Worm (Caenorhabditis elegans): Measurements from ENCODE around the gene fbxa-1.

fbxa-1 gene

DNA sequence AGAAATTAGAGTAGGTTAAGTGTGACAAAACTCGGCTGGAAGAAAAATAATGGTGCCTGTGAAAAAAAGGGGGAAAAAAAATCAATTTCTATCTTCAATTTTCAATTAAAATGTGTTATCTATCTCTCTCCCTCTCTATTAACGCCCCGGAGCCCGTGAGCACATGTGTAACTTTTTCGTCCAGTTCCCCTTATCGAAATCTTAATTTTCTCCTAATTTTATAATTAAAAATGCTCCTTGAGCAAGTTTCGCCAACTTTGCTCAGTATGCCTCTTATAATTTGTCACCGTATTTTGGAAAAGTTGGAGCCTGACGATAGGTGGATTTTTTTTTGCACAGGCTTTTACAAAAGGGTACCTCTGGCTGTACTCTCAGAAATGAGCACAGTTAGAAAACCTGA, at the start of gene fbxa-1, which contains the start of gene Y54F10BM.20:
Gene fbxa-1 (minus strand): TSS at position 101 of the 400 bp plus-strand sequence.
Gene Y54F10BM.20 (plus strand): TSS at position 231 of the 400 bp plus-strand sequence.
- TF ChIP-seq dao-5 (tag; optimal IDR thresholded peaks at IDR 0.05) (no peak), W03F9.2 (tag; optimal IDR thresholded peaks at IDR 0.05) (no peak), him-1 (tag; optimal IDR thresholded peaks at IDR 0.05) (no peak)

DNA sequence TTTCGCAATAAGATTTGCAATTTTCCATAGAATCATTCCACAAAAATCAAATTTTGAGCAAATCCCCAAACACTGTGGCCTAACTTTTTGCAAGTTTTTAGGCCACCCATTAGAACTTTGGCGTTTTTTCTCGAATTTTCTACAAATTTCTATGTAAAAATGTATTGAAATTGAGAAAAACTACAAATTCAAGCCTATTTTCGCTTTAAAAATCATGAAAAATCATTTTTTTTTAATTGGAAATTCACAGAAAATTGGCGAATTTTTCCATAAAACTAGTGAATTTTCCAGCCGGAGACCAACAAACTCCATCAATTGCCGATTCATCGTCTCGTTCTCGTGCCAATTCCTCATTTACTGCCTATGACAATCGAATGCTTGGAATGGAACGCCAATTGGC, 42.0 kb upstream of the fbxa-1 start:
- TF ChIP-seq W03F9.2 (tag; optimal IDR thresholded peaks at IDR 0.05), result no peak
- no peak for TF ChIP-seq dao-5 (tag; optimal IDR thresholded peaks at IDR 0.05)
- TF ChIP-seq him-1 (tag; optimal IDR thresholded peaks at IDR 0.05), result no peak

DNA sequence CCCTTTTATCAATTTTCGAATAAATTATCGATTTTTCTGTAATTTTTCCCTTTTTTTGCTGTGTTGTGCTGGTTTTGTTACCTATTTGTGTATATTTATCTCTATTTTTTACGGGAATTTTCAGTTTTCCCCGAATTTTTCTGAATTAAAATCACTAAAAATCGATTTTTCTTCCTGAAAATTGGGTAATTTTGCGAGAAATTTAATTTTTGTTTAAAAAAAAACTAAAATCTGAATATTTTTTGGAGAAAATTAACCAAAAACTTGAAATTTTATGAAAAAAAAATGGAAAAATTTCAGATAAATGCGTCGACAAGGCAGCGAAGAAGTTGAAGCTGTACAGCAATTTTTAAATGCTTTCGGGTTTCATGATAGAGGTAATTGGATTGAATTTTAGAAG, 39.4 kb upstream of the fbxa-1 start, which contains the start of gene gip-1:
Gene gip-1 (plus strand): TSS at position 301 of the 400 bp plus-strand sequence.
- TF ChIP-seq him-1 (tag; optimal IDR thresholded peaks at IDR 0.05), result no peak
- TF ChIP-seq dao-5 (tag; optimal IDR thresholded peaks at IDR 0.05), result no peak
- TF ChIP-seq W03F9.2 (tag; optimal IDR thresholded peaks at IDR 0.05), result no peak

DNA sequence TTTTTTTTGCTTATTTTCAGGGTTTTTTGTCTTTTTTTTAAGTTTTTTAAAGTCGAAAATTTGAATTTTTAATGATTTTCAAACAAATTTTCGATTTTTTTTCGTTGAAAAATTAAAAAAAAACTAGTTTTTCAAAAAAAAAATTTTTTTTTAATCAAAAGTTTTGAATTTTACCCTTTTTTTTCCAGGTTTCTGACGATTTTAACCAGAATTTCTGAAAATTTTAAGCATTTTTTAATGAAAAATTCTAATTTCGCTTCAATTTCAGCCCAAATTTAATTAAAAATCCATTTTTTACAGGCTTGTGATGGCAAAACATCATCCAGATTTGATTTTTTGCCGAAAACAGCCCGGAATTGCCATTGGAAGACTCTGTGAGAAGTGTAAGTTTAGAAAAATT, 35.3 kb upstream of the fbxa-1 start, which contains the start of gene phf-5:
Gene phf-5 (plus strand): TSS at position 301 of the 400 bp plus-strand sequence.
- TF ChIP-seq dao-5 (tag; optimal IDR thresholded peaks at IDR 0.05), result no peak
- TF ChIP-seq him-1 (tag; optimal IDR thresholded peaks at IDR 0.05), result no peak
- TF ChIP-seq W03F9.2 (tag; optimal IDR thresholded peaks at IDR 0.05), result no peak

DNA sequence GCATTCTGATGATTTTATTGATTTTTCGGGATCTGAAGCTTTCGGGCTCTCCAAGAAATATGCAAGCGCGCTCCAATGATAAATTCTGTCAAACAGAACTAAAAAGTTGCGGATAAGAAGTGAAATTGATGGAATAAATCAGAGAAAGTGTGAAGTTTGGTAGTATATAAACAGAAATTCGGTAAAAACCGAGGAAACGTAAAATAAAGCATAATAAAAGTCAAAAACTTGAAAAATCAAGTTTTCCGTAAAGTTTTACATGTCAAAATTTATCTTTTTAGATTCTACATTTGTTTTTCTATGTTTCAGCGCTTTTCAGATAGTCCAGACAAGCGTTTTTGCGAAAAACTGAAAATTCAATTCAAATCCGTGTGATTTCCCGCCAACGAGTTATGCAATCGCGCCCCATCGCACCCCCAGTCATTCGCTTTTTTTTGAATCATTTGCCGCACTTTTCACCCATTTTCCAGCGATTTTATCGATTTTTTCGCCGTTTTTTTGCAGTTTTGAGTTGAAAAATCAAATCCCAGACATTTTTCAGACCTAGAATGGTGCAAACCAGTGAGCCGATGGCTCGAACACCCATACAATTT, 23.2 kb upstream of the fbxa-1 start, which contains the start of the genes Y54F10BM.13 and ppm-1.D:
Gene Y54F10BM.13 (minus strand): TSS at position 51 of the 593 bp plus-strand sequence.
Gene ppm-1.D (plus strand): TSS at position 540 of the 593 bp plus-strand sequence.
- TF ChIP-seq W03F9.2 (tag; optimal IDR thresholded peaks at IDR 0.05), result no peak
- TF ChIP-seq him-1 (tag; optimal IDR thresholded peaks at IDR 0.05), result no peak
- no peak for TF ChIP-seq dao-5 (tag; optimal IDR thresholded peaks at IDR 0.05)

DNA sequence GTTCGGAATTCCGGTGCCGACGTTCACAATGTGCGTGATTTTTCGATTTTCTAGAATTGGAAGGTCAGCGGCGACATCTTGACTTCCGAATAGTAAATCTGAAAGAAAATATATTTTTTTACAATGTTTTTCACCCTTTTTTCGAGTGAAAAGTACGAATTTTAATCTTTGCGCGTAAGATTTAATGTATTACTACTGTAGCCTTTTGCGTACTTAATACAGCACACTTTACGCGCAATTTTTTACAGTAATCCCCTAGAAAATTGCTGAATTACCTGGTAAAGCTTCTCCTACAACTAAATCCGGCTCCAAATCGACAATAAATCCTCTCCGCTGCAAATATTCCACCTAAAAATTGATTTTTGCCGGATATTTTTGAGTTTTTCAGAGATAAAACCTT, 22.5 kb upstream of the fbxa-1 start:
- no peak for TF ChIP-seq him-1 (tag; optimal IDR thresholded peaks at IDR 0.05)
- TF ChIP-seq dao-5 (tag; optimal IDR thresholded peaks at IDR 0.05), result no peak
- TF ChIP-seq W03F9.2 (tag; optimal IDR thresholded peaks at IDR 0.05), result no peak

DNA sequence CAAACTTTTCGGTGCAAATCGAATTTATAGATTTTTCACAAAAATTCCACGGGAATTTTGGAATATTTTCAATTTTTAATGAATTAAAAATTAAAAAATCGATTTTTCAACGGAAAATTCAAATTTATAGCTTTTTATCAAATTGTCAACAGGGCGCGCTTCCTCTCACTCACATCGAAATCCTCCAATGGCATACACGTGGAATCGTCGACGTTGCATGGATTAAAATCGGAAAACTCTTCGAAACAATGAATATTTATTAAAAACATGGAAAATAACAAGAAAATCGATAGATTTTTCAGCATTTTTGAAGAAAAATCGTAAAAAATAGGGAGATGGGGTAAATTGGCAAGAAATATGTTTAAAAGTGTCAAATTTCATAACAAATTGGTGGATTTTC, 21.4 kb upstream of the fbxa-1 start, which contains the start of gene Y54F10BM.12:
Gene Y54F10BM.12 (minus strand): TSS at position 344 of the 400 bp plus-strand sequence.
- TF ChIP-seq him-1 (tag; optimal IDR thresholded peaks at IDR 0.05) (no peak), dao-5 (tag; optimal IDR thresholded peaks at IDR 0.05) (no peak), W03F9.2 (tag; optimal IDR thresholded peaks at IDR 0.05) (no peak)

DNA sequence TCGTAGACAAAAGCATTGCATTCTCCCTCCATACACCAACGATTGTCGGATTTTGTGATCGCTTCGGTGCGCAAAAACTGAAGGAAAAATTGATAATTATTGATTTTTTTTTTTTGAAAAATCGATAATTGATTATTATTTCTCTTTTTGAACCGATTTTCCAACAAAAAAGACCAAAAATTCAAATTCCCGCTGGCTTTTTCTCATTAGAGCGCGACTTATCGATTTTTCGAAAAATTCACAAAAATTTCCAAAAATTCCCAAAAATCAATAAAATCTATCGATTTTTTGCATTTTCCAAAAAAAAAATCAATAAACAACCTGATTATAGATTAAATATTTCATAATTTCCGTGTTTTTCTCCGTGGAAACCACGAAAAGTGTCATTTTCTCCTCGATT, 20.7 kb upstream of the fbxa-1 start:
- TF ChIP-seq dao-5 (tag; optimal IDR thresholded peaks at IDR 0.05) (no peak), him-1 (tag; optimal IDR thresholded peaks at IDR 0.05) (no peak), W03F9.2 (tag; optimal IDR thresholded peaks at IDR 0.05) (no peak)

DNA sequence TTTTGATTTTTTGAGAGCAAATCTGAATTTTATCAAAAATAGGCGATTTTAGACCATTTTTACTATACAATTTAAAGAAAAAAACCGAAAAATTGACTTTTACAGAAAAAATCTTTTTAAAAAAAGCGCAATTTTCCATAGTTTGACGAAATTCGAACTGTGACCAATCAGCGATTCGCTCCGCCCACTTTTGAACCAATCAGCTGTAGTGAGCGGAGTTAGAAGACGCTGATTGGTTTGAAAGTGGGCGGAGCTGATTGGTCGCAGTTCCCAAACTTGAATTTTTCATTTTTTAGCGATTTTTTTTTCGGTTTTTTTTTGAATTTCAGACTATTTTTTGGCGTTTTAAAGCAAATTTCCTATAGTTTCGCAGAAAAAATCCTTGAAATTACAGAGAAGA, 16.8 kb upstream of the fbxa-1 start:
- TF ChIP-seq dao-5 (tag; optimal IDR thresholded peaks at IDR 0.05) (no peak), him-1 (tag; optimal IDR thresholded peaks at IDR 0.05) (no peak), W03F9.2 (tag; optimal IDR thresholded peaks at IDR 0.05) (no peak)

DNA sequence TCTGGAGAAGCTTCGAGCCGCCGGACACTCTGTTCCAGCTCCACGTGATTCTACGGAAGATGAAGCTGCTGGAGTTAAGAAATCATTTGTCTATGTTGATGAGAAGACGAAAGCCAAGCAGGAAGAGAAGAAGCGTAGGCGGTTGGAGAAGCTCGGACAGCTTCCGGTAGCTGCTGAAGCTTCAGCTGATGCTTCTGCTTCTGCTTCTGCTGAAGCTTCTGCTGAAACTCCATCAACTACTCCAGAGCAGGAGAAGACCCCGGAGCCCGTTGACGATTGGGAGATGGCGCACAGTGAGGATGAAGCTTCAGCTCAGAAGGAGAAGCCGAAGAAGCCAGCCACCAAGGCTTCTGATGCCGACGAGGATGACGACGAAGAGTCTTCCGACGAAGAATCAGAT, 8.5 kb upstream of the fbxa-1 start:
- TF ChIP-seq him-1 (tag; optimal IDR thresholded peaks at IDR 0.05) (no peak), W03F9.2 (tag; optimal IDR thresholded peaks at IDR 0.05) (no peak), dao-5 (tag; optimal IDR thresholded peaks at IDR 0.05) (no peak)

DNA sequence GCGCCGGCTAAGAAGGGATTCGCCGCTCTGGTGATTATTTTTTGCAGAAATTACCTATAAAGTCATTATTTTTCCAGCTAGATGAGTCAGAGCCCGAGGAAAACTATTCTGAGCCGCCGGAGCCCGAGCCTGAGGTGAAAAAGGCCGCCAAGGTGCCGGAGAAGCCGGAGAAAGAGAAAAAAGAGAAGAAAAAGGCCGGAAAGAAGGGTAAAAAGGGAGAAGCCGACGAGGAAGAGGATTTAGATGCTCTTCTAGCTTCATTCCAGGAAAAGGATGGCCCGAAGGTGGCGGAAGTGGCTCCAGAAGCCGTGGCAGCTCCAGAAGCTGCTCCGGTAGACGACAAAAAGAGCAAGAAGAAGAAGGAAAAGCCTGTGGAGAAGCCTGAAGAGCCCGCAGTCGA, 6.8 kb upstream of the fbxa-1 start:
- no peak for TF ChIP-seq dao-5 (tag; optimal IDR thresholded peaks at IDR 0.05)
- no peak for TF ChIP-seq him-1 (tag; optimal IDR thresholded peaks at IDR 0.05)
- no peak for TF ChIP-seq W03F9.2 (tag; optimal IDR thresholded peaks at IDR 0.05)

DNA sequence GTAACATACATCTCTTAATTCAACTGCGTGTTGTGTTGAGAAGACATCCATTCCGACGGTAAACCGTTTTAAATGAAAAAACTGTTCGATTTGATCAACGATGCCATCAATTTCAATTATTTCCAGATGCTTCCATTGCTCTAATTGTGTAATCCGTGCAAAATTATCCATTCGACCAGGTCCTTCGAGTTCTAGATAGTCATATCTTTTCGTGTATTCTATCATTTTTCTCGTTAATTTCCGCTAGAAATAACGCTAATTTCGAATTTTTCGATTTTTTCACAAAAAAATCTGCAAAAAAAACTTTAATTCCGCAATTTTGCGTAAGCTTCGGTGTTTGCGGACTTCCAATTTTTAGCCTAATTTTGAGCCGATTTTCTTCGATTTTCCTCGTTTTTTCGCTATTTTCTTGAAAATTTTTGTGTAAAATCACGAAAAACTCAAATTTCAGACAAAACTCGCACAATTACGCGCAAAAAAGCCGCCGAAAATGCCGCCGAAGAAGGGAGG, 6.1 kb upstream of the fbxa-1 start, which contains the start of the genes fbxa-66 and iffb-1:
Gene fbxa-66 (minus strand): TSS at position 51 of the 510 bp plus-strand sequence.
Gene iffb-1 (plus strand): TSS at position 452 of the 510 bp plus-strand sequence.
- no peak for TF ChIP-seq W03F9.2 (tag; optimal IDR thresholded peaks at IDR 0.05)
- TF ChIP-seq him-1 (tag; optimal IDR thresholded peaks at IDR 0.05), result no peak
- no peak for TF ChIP-seq dao-5 (tag; optimal IDR thresholded peaks at IDR 0.05)

DNA sequence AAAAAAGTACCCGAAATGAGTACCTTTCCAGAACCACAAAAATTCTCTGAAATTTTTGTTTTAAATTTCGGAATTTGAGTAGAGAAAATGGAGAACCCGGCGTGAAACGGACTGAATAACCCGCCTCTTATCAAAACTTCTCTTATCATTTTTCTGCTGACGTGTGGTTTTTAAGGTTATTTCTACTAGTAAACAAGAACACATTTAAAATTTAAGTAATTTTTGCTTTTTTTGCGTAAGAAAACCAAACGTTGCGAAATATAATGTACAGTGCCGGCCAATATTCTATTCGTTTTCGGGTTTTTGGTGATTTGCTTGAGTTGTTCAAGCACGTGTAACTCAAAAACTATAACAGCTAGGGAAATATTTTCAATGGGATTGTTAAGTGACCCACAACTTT, 3.1 kb upstream of the fbxa-1 start:
- TF ChIP-seq W03F9.2 (tag; optimal IDR thresholded peaks at IDR 0.05) (no peak), dao-5 (tag; optimal IDR thresholded peaks at IDR 0.05) (no peak), him-1 (tag; optimal IDR thresholded peaks at IDR 0.05) (no peak)

DNA sequence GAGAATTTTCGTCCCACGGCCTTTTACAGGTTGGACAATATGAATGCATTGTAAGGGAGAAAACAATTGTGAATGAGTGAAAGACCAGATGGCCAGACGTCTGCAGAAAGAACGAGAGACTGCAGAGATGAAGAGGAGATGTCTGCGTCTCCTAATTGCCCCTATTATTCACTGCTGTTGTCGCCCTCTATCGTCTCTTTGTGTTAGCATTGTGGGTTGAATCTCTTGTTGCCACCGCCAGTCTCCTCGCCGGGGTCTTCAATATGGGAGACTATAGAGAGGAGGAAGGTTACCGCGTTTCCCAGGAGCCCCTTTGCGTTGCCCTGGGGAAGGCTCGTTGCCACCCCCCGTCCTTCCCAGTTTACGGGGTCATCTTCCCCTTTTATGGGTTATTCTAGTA, 3.1 kb downstream of the fbxa-1 start, which contains the start of gene Y54F10BM.9:
Gene Y54F10BM.9 (minus strand): TSS at position 61 of the 400 bp plus-strand sequence.
- TF ChIP-seq him-1 (tag; optimal IDR thresholded peaks at IDR 0.05), result no peak
- no peak for TF ChIP-seq W03F9.2 (tag; optimal IDR thresholded peaks at IDR 0.05)
- no peak for TF ChIP-seq dao-5 (tag; optimal IDR thresholded peaks at IDR 0.05)

All from whole organism, L4/young adult.